Worm (Caenorhabditis elegans) whole organism, L4/young adult: ENCODE results near the gene Y75B8A.39.

ENCODE experiments used
- dao-5 ChIP-seq: sonication (generic microtip); optimal IDR thresholded peaks from 2 replicates; lab custom pipeline; 2016; ENCODE audit warnings: missing genotype, missing genetic modification characterization, moderate library complexity, missing compliant biosample characterization
- him-1 ChIP-seq: sonication (generic microtip); optimal IDR thresholded peaks from 2 replicates; lab custom pipeline; 2016; ENCODE audit warnings: missing genotype, missing genetic modification reagents, missing genetic modification characterization, missing compliant biosample characterization

- no peak for TF ChIP-seq him-1 (tag; lab: Kevin White, UChicago)
- TF ChIP-seq dao-5 (tag; lab: Kevin White, UChicago): no peak
These were observed 46.3 kb downstream of the Y75B8A.39 start, which contains the start of gene Y75B8A.34 for ce11 chrIII:12359265-12359664.
